Fruit fly (Drosophila melanogaster) whole organism, embryonic: Measurements from ENCODE around the gene Drs.

Experiments used
- CG10209 ChIP-seq: fragments of 200-800 bp; sonication (Bioruptor generic); optimal IDR thresholded peaks from 3 replicates; lab custom pipeline; 2017; ENCODE audit warnings: missing biosample characterization, mild to moderate bottlenecking, missing genetic modification characterization, missing genetic modification reagents
- CG10267 ChIP-seq: fragments of 200-800 bp; sonication (Bioruptor generic); optimal IDR thresholded peaks from 2 replicates; lab custom pipeline; 2018; ENCODE audit warnings: missing biosample characterization, mild to moderate bottlenecking, missing genetic modification characterization, moderate library complexity
- CG10979 ChIP-seq: fragments of 200-800 bp; sonication (Bioruptor generic); optimal IDR thresholded peaks from 2 replicates; lab custom pipeline; 2018; ENCODE audit warnings: missing biosample characterization, mild to moderate bottlenecking, missing genetic modification characterization, moderate library complexity
- CG11504 ChIP-seq: fragments of 200-800 bp; sonication (Bioruptor generic); optimal IDR thresholded peaks from 3 replicates; lab custom pipeline; 2019; ENCODE audit warnings: missing biosample characterization, mild to moderate bottlenecking, missing genetic modification characterization, moderate library complexity
- CG12391 ChIP-seq: fragments of 200-800 bp; sonication (Bioruptor generic); optimal IDR thresholded peaks from 3 replicates; lab custom pipeline; 2018; ENCODE audit warnings: missing biosample characterization, mild to moderate bottlenecking, missing genetic modification characterization, moderate library complexity
- CG13424 ChIP-seq: fragments of 200-800 bp; sonication (Bioruptor generic); optimal IDR thresholded peaks from 2 replicates; lab custom pipeline; 2019; ENCODE audit warnings: missing biosample characterization, mild to moderate bottlenecking, missing genetic modification characterization, moderate library complexity
- CG17328 ChIP-seq: fragments of 200-800 bp; sonication (Bioruptor generic); IDR thresholded peaks from 2 replicates; pipeline ENCODE4 v1.3.6; 2022; ENCODE audit warnings: missing biosample characterization, missing genetic modification characterization
- CG18011 ChIP-seq: fragments of 200-800 bp; sonication (Bioruptor generic); optimal IDR thresholded peaks from 2 replicates; lab custom pipeline; 2017; ENCODE audit warnings: missing biosample characterization, missing genetic modification characterization, mild to moderate bottlenecking, moderate library complexity, missing genotype
- CG2120 ChIP-seq: fragments of 200-800 bp; sonication (Bioruptor generic); optimal IDR thresholded peaks from 3 replicates; lab custom pipeline; 2016; ENCODE audit warnings: missing biosample characterization, missing genetic modification characterization
- CG4360 ChIP-seq: fragments of 200-800 bp; sonication (Bioruptor generic); IDR thresholded peaks from 2 replicates; pipeline ENCODE4 v1.3.6; 2022; ENCODE audit warnings: missing biosample characterization, missing genetic modification characterization
- CG4424 ChIP-seq: fragments of 200-800 bp; sonication (Bioruptor generic); optimal IDR thresholded peaks from 3 replicates; lab custom pipeline; 2016; ENCODE audit warnings: missing biosample characterization, missing genetic modification characterization
- CG4707 ChIP-seq: fragments of 200-800 bp; sonication (Bioruptor generic); optimal IDR thresholded peaks from 2 replicates; lab custom pipeline; 2018; ENCODE audit warnings: missing biosample characterization, mild to moderate bottlenecking, missing genetic modification characterization, moderate library complexity
- CG6654 ChIP-seq: fragments of 200-800 bp; sonication (Bioruptor generic); optimal IDR thresholded peaks from 2 replicates; lab custom pipeline; 2017; ENCODE audit warnings: missing biosample characterization, mild to moderate bottlenecking, missing genetic modification characterization
- CG7271 ChIP-seq: fragments of 200-800 bp; sonication (Bioruptor generic); optimal IDR thresholded peaks from 2 replicates; lab custom pipeline; 2018; ENCODE audit warnings: missing biosample characterization, mild to moderate bottlenecking, missing genetic modification characterization, moderate library complexity
- CG7357 ChIP-seq: fragments of 200-800 bp; sonication (Bioruptor generic); IDR thresholded peaks from 3 replicates; pipeline ENCODE4 v1.3.6; 2022; ENCODE audit warnings: missing biosample characterization, missing genetic modification characterization
- CG7786 ChIP-seq: fragments of 200-800 bp; sonication (Bioruptor generic); optimal IDR thresholded peaks from 2 replicates; lab custom pipeline; 2016; ENCODE audit warnings: missing biosample characterization, missing genetic modification characterization
- CG7839 ChIP-seq: fragments of 200-800 bp; sonication (Bioruptor generic); optimal IDR thresholded peaks from 3 replicates; lab custom pipeline; 2018; ENCODE audit warnings: missing biosample characterization, mild to moderate bottlenecking, missing genetic modification characterization, moderate library complexity
- CG8388 ChIP-seq: fragments of 200-800 bp; sonication (Bioruptor generic); optimal IDR thresholded peaks from 2 replicates; lab custom pipeline; 2019; ENCODE audit warnings: missing biosample characterization, mild to moderate bottlenecking, missing genetic modification characterization, moderate library complexity
- CG8478 ChIP-seq: fragments of >200 bp; optimal IDR thresholded peaks from 2 replicates; lab custom pipeline; 2018
- Chrac-16 ChIP-seq: fragments of 200-800 bp; sonication (Bioruptor generic); optimal IDR thresholded peaks from 3 replicates; lab custom pipeline; 2016; ENCODE audit warnings: missing biosample characterization, missing genetic modification characterization
- Drgx ChIP-seq: fragments of 200-800 bp; sonication (Bioruptor generic); IDR thresholded peaks from 2 replicates; pipeline ENCODE4 v1.3.6; 2022; ENCODE audit warnings: missing biosample characterization, missing genetic modification characterization
- Ets65A ChIP-seq: fragments of 200-800 bp; sonication (Bioruptor generic); peaks from one replicate; lab custom pipeline; 2016; ENCODE audit warnings: missing biosample characterization, missing genetic modification characterization
- Fer3 ChIP-seq: fragments of 200-800 bp; sonication (Bioruptor generic); optimal IDR thresholded peaks from 2 replicates; lab custom pipeline; 2018; ENCODE audit warnings: missing biosample characterization, mild to moderate bottlenecking, missing genetic modification characterization, moderate library complexity
- H2.0 ChIP-seq: fragments of 200-800 bp; sonication (Bioruptor generic); IDR thresholded peaks from 2 replicates; pipeline ENCODE4 v1.3.6; 2022; ENCODE audit warnings: missing biosample characterization, missing genetic modification characterization
- Hsf ChIP-seq: fragments of 200-800 bp; sonication (Bioruptor generic); optimal IDR thresholded peaks from 3 replicates; lab custom pipeline; 2016; ENCODE audit warnings: missing biosample characterization, missing genetic modification characterization
- NFAT ChIP-seq: fragments of 200-800 bp; sonication (Bioruptor generic); IDR thresholded peaks from 2 replicates; pipeline ENCODE4 v1.3.6; 2022; ENCODE audit warnings: missing biosample characterization, missing genetic modification characterization
- Oaz ChIP-seq: fragments of 200-800 bp; sonication (Bioruptor generic); IDR thresholded peaks from 2 replicates; pipeline ENCODE4 v1.3.6; 2022; ENCODE audit warnings: missing biosample characterization, missing genetic modification characterization
- Opbp ChIP-seq: fragments of 200-800 bp; sonication (Bioruptor generic); IDR thresholded peaks from 3 replicates; pipeline ENCODE4 v1.3.6; 2022; ENCODE audit warnings: missing biosample characterization, missing genetic modification characterization; ENCODE audit not compliant: partially characterized antibody
- Pdp1 ChIP-seq, 2 experiments: fragments of 200-800 bp; sonication (Bioruptor generic); optimal IDR thresholded peaks; 3 replicates each; lab custom pipeline; 2016; ENCODE audit warnings: missing biosample characterization in 2 of 2, missing genetic modification characterization in 2 of 2, mild to moderate bottlenecking in 1 of 2, moderate library complexity in 1 of 2
- Xrp1 ChIP-seq: fragments of 200-800 bp; sonication (Bioruptor generic); IDR thresholded peaks from 2 replicates; pipeline ENCODE4 v1.3.6; 2022; ENCODE audit warnings: missing biosample characterization, missing genetic modification characterization
- YL-1 ChIP-seq: fragments of 200-800 bp; sonication (Bioruptor generic); optimal IDR thresholded peaks from 3 replicates; lab custom pipeline; 2017; ENCODE audit warnings: missing biosample characterization, mild to moderate bottlenecking, missing genetic modification characterization
- ab ChIP-seq: fragments of 200-800 bp; sonication (Bioruptor generic); optimal IDR thresholded peaks from 2 replicates; lab custom pipeline; 2016; ENCODE audit warnings: missing biosample characterization, missing genetic modification characterization
- aop ChIP-seq: fragments of 200-800 bp; sonication (Bioruptor generic); IDR thresholded peaks from 2 replicates; pipeline ENCODE4 v1.3.6; 2022; ENCODE audit warnings: missing biosample characterization, missing genetic modification characterization
- chinmo ChIP-seq: fragments of 200-800 bp; sonication (Bioruptor generic); IDR thresholded peaks from 4 replicates; pipeline ENCODE4 v1.3.6; 2022; ENCODE audit warnings: missing biosample characterization, missing genetic modification characterization; ENCODE audit not compliant: partially characterized antibody
- cwo ChIP-seq: fragments of 200-800 bp; sonication (Bioruptor generic); optimal IDR thresholded peaks from 3 replicates; lab custom pipeline; 2017; ENCODE audit warnings: missing biosample characterization, missing genetic modification characterization, mild to moderate bottlenecking, moderate library complexity, missing genetic modification reagents
- disco-r ChIP-seq: fragments of 200-800 bp; sonication (Bioruptor generic); optimal IDR thresholded peaks from 2 replicates; lab custom pipeline; 2016; ENCODE audit warnings: missing biosample characterization, missing genetic modification characterization
- hbn ChIP-seq: fragments of 200-800 bp; sonication (Bioruptor generic); IDR thresholded peaks from 2 replicates; pipeline ENCODE4 v1.3.6; 2022; ENCODE audit warnings: missing biosample characterization, missing genetic modification characterization; ENCODE audit not compliant: partially characterized antibody
- hth ChIP-seq: fragments of >200 bp; optimal IDR thresholded peaks from 2 replicates; lab custom pipeline; 2017; ENCODE audit warnings: inconsistent platforms
- inv ChIP-seq: fragments of 200-800 bp; sonication (Bioruptor generic); IDR thresholded peaks from 2 replicates; pipeline ENCODE4 v1.3.6; 2022; ENCODE audit warnings: missing biosample characterization, missing genetic modification characterization; ENCODE audit not compliant: partially characterized antibody
- lilli ChIP-seq: fragments of 200-800 bp; sonication (Bioruptor generic); optimal IDR thresholded peaks from 3 replicates; lab custom pipeline; 2016; ENCODE audit warnings: missing biosample characterization, missing genetic modification characterization
- mld ChIP-seq: fragments of 200-800 bp; sonication (Bioruptor generic); IDR thresholded peaks from 3 replicates; pipeline ENCODE4 v1.3.6; 2022; ENCODE audit warnings: missing biosample characterization, missing genetic modification characterization; ENCODE audit not compliant: partially characterized antibody
- pnt ChIP-seq: fragments of 200-800 bp; sonication (Bioruptor generic); optimal IDR thresholded peaks from 3 replicates; lab custom pipeline; 2016; ENCODE audit warnings: missing biosample characterization, missing genetic modification characterization
- prd ChIP-seq, 3 experiments: fragments of >200 bp in 2 of 3; fragments of 200-800 bp in 1 of 3; sonication (Bioruptor generic) in 1 of 3; optimal IDR thresholded peaks in 2 of 3; IDR thresholded peaks in 1 of 3; 2 replicates in 2 of 3; 3 replicates in 1 of 3; pipeline versions ENCODE4 v1.3.6 to Lab custom; 2017 to 2022; ENCODE audit warnings: missing biosample characterization in 1 of 3, missing genetic modification characterization in 1 of 3
- row ChIP-seq: fragments of 200-800 bp; sonication (Bioruptor generic); IDR thresholded peaks from 3 replicates; pipeline ENCODE4 v1.3.6; 2022; ENCODE audit warnings: missing biosample characterization, missing genetic modification characterization
- salm ChIP-seq: fragments of 200-800 bp; sonication (Bioruptor generic); optimal IDR thresholded peaks from 2 replicates; lab custom pipeline; 2018; ENCODE audit warnings: missing biosample characterization, mild to moderate bottlenecking, missing genetic modification characterization
- schlank ChIP-seq: fragments of 200-800 bp; sonication (Bioruptor generic); optimal IDR thresholded peaks from 2 replicates; lab custom pipeline; 2018; ENCODE audit warnings: missing biosample characterization, mild to moderate bottlenecking, missing genetic modification characterization
- sens ChIP-seq: fragments of 200-800 bp; sonication (Bioruptor generic); peaks from one replicate; lab custom pipeline; 2016; ENCODE audit warnings: missing biosample characterization, missing genetic modification characterization
- sens-2 ChIP-seq: fragments of 200-800 bp; sonication (Bioruptor generic); IDR thresholded peaks from 2 replicates; pipeline ENCODE4 v1.3.6; 2022; ENCODE audit warnings: missing biosample characterization, missing genetic modification characterization
- wek ChIP-seq: fragments of 200-800 bp; sonication (Bioruptor generic); optimal IDR thresholded peaks from 3 replicates; lab custom pipeline; 2018; ENCODE audit warnings: missing biosample characterization, mild to moderate bottlenecking, missing genetic modification characterization, moderate library complexity
- zf30C ChIP-seq: fragments of 200-800 bp; sonication (Bioruptor generic); optimal IDR thresholded peaks from 3 replicates; lab custom pipeline; 2018; ENCODE audit warnings: missing biosample characterization, mild to moderate bottlenecking, missing genetic modification characterization

Drs gene

DNA sequence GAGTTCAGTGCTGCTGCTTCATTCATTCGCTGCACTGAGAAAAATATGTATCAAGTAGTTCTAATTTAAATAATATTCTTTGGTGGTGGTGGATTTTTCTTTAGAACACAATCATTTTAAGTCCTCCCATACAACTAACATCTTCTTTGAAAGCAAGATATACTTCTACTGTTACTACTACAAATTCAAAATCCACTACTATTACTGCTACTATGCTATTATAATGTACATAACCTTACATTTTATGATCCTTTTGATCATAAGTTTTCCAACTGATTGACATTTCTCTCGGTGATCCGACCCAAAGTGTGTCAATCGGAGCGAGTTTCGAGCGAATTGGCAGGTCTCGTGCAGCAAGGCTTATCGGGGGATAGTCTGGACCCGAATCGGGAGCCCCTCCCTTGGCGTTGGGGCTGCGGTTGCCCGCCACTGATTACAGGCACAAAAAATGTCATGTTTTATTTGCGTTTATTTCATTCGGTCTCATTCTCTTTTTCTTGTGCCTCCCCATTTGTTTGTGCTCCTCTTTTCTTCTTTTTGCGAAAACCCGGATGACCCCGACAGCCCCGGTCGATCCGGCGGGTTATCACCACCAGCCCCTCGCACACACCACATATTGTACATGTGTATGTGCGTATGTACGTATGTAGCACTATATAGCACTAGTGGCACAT is 30.0 kb downstream of the Drs start (continued):
- no peak for TF ChIP-seq CG10267
- TF ChIP-seq schlank, result no peak
- 0 out of 3 replicates have a peak, but pooled peaks have one; percentile 7 for TF ChIP-seq row (GFP tag; lab: Robert Waterston, UW)
- TF ChIP-seq YL-1 (GFP tag; lab: Kevin White, UChicago), result no peak
- peak; percentile 22 for TF ChIP-seq CG11504
- no peak for TF ChIP-seq CG13424 (tag; lab: Kevin White, UChicago)
- no peak for TF ChIP-seq CG7786 (GFP tag; lab: Kevin White, UChicago)
- TF ChIP-seq prd (optimal IDR thresholded peaks at IDR 0.05; lab: Kevin White, UChicago), result no peak
- 0 out of 3 replicates have a peak, but pooled peaks have one; percentile 21 for TF ChIP-seq prd (GFP tag; IDR thresholded peaks at IDR 0.05; lab: Robert Waterston, UW)
- no peak for TF ChIP-seq CG18011 (GFP tag; lab: Kevin White, UChicago)
- no peak for TF ChIP-seq Xrp1 (GFP tag; lab: Robert Waterston, UW)
- TF ChIP-seq Fer3, result no peak
- TF ChIP-seq CG17328 (GFP tag; lab: Robert Waterston, UW), result no peak
- TF ChIP-seq mld, result no peak
- no peak for TF ChIP-seq H2.0 (GFP tag; lab: Robert Waterston, UW)
- TF ChIP-seq CG4360 (GFP tag; lab: Robert Waterston, UW), result no peak
- no peak for TF ChIP-seq pnt
- TF ChIP-seq sens-2, result no peak
- no peak for TF ChIP-seq salm (tag; lab: Kevin White, UChicago)
- no peak for TF ChIP-seq Ets65A (GFP tag; lab: Kevin White, UChicago)
- no peak for TF ChIP-seq lilli (GFP tag; lab: Kevin White, UChicago)
- no peak for TF ChIP-seq CG2120
- TF ChIP-seq Drgx (GFP tag; lab: Robert Waterston, UW), result peak; percentile 62
- peak; percentile 6 for TF ChIP-seq zf30C (GFP tag; lab: Kevin White, UChicago)
- no peak for TF ChIP-seq NFAT
- TF ChIP-seq chinmo (GFP tag; lab: Robert Waterston, UW), result no peak
- TF ChIP-seq Hsf (GFP tag; lab: Kevin White, UChicago), result no peak
- TF ChIP-seq CG7839, result no peak
- TF ChIP-seq ab (GFP tag; lab: Kevin White, UChicago), result no peak
- TF ChIP-seq CG10979 (tag; lab: Kevin White, UChicago), result peak; percentile 42
- TF ChIP-seq CG6654 (GFP tag; lab: Kevin White, UChicago), result no peak
- no peak for TF ChIP-seq Pdp1 (GFP tag; optimal IDR thresholded peaks at IDR 0.05; lab: Kevin White, UChicago)
- TF ChIP-seq wek (GFP tag; lab: Kevin White, UChicago), result no peak
- TF ChIP-seq hth (lab: Kevin White, UChicago), result no peak
- TF ChIP-seq cwo, result peak; percentile 20
- no peak for TF ChIP-seq Oaz (GFP tag; lab: Robert Waterston, UW)
- TF ChIP-seq Opbp, result no peak
- no peak for TF ChIP-seq CG7357 (GFP tag; lab: Robert Waterston, UW)
- peak; percentile 26 for TF ChIP-seq CG12391 (tag; lab: Kevin White, UChicago)
- peak; percentile 16 for TF ChIP-seq CG4424 (GFP tag; lab: Kevin White, UChicago)
- no peak for TF ChIP-seq CG8478
- TF ChIP-seq sens (GFP tag; lab: Kevin White, UChicago), result peak; percentile 84
- TF ChIP-seq aop (GFP tag; lab: Robert Waterston, UW), result no peak
- TF ChIP-seq CG10209 (GFP tag; lab: Kevin White, UChicago), result no peak
- TF ChIP-seq CG8388 (GFP tag; lab: Kevin White, UChicago), result peak; percentile 23
- no peak for TF ChIP-seq hbn (GFP tag; lab: Robert Waterston, UW)
- no peak for TF ChIP-seq Chrac-16 (GFP tag; lab: Kevin White, UChicago)
- no peak for TF ChIP-seq CG7271 (tag; lab: Kevin White, UChicago)
- no peak for TF ChIP-seq disco-r
- no peak for TF ChIP-seq inv (GFP tag; lab: Robert Waterston, UW)
- TF ChIP-seq CG4707 (GFP tag; lab: Kevin White, UChicago), result no peak
